Worm (Caenorhabditis elegans): ENCODE results near the gene usp-39.
A peak's percentile ranks its signal among the peaks of the same experiment; 100 is the strongest.
"Not testable (repeated sequence)": the region's sequence is repeated elsewhere in the genome, so short reads cannot be mapped to it uniquely, and the experiment has no call there.

usp-39 gene

ce11 chrII:2583044-2583443, 18.0 kb downstream of the usp-39 start, which contains the start of gene sri-74:
Gene sri-74 (minus strand): TSS chrII:2583144.
- TF ChIP-seq zip-5 (tag; optimal IDR thresholded peaks at IDR 0.05) (no peak), hlh-6 (tag; optimal IDR thresholded peaks at IDR 0.05) (no peak), C08G9.2 (tag; optimal IDR thresholded peaks at IDR 0.05) (no peak)

ce11 chrII:2585493-2585892, 20.4 kb downstream of the usp-39 start, which contains the start of gene sri-36:
Gene sri-36 (minus strand): TSS chrII:2585593.
- no peak for TF ChIP-seq hlh-8 (tag; optimal IDR thresholded peaks at IDR 0.05)
- no peak for TF ChIP-seq pros-1 (tag; optimal IDR thresholded peaks at IDR 0.05)
- no peak for TF ChIP-seq ceh-24 (tag; optimal IDR thresholded peaks at IDR 0.05)
- no peak for TF ChIP-seq ceh-31 (tag; optimal IDR thresholded peaks at IDR 0.05)
- TF ChIP-seq dve-1 (tag; optimal IDR thresholded peaks at IDR 0.05) = no peak

ce11 chrII:2586861-2587554, 21.9 kb downstream of the usp-39 start, which contains the start of the genes F33H12.7 and sri-39:
Gene F33H12.7 (minus strand): TSS chrII:2586911.
Gene sri-39 (plus strand): TSS chrII:2587504.
- no peak for TF ChIP-seq unc-55 (GFP tag; optimal IDR thresholded peaks at IDR 0.05)
- TF ChIP-seq elt-2 (tag; optimal IDR thresholded peaks at IDR 0.05) = peak; percentile 85
- no peak for TF ChIP-seq madf-2 (tag; optimal IDR thresholded peaks at IDR 0.05)

ce11 chrII:2600176-2600575, 35.1 kb downstream of the usp-39 start, which contains the start of gene F33H12.1:
Gene F33H12.1 (plus strand): TSS chrII:2600476.
- TF ChIP-seq unc-55 (GFP tag; optimal IDR thresholded peaks at IDR 0.05); hlh-6 (tag; optimal IDR thresholded peaks at IDR 0.05); ceh-24 (tag; optimal IDR thresholded peaks at IDR 0.05): not testable (repeated sequence)

ce11 chrII:2600931-2601330, 35.9 kb downstream of the usp-39 start:
- no peak for TF ChIP-seq nfya-1 (tag; optimal IDR thresholded peaks at IDR 0.05)
- TF ChIP-seq odd-2 (tag; optimal IDR thresholded peaks at IDR 0.05) = no peak
- no peak for TF ChIP-seq ceh-45 (GFP tag; IDR thresholded peaks at IDR 0.05)
- no peak for TF ChIP-seq fkh-10 (GFP tag; optimal IDR thresholded peaks at IDR 0.05)
- TF ChIP-seq dve-1 (tag; optimal IDR thresholded peaks at IDR 0.05) = no peak
- no peak for TF ChIP-seq nhr-232 (tag; optimal IDR thresholded peaks at IDR 0.05)
- TF ChIP-seq pqm-1 (tag; optimal IDR thresholded peaks at IDR 0.05) = no peak
- no peak for TF ChIP-seq ceh-34 (tag; optimal IDR thresholded peaks at IDR 0.05)
- TF ChIP-seq ceh-6 (GFP tag; optimal IDR thresholded peaks at IDR 0.05) = no peak
- TF ChIP-seq sdc-2 (tag; optimal IDR thresholded peaks at IDR 0.05) = no peak
- no peak for TF ChIP-seq tbx-7 (tag; optimal IDR thresholded peaks at IDR 0.05)
- no peak for TF ChIP-seq unc-86 (tag; optimal IDR thresholded peaks at IDR 0.05)
- no peak for TF ChIP-seq mec-3 (tag; optimal IDR thresholded peaks at IDR 0.05; ENCODE audit: borderline replicate concordance)
- TF ChIP-seq rnt-1 (tag; optimal IDR thresholded peaks at IDR 0.05) = no peak
- TF ChIP-seq unc-3 (GFP tag; conservative IDR thresholded peaks at IDR 0.05) = no peak
- TF ChIP-seq unc-3 (tag; optimal IDR thresholded peaks at IDR 0.05) = no peak
- TF ChIP-seq unc-55 (GFP tag; optimal IDR thresholded peaks at IDR 0.05) = no peak
- no peak for TF ChIP-seq ceh-22 (tag; optimal IDR thresholded peaks at IDR 0.05)

ce11 chrII:2605319-2605718, 40.2 kb downstream of the usp-39 start, which contains the start of gene sri-77:
Gene sri-77 (minus strand): TSS chrII:2605419.
- TF ChIP-seq unc-86 (tag; optimal IDR thresholded peaks at IDR 0.05) (no peak), syd-9 (tag; optimal IDR thresholded peaks at IDR 0.05) (no peak), lim-6 (tag; optimal IDR thresholded peaks at IDR 0.05) (no peak), ceh-14 (tag; optimal IDR thresholded peaks at IDR 0.05) (no peak), elt-2 (tag; optimal IDR thresholded peaks at IDR 0.05) (no peak), dmd-4 (tag; optimal IDR thresholded peaks at IDR 0.05; ENCODE audit: borderline replicate concordance) (no peak), ceh-30 (tag; optimal IDR thresholded peaks at IDR 0.05) (no peak), zip-5 (tag; optimal IDR thresholded peaks at IDR 0.05) (no peak), gmeb-2 (tag; optimal IDR thresholded peaks at IDR 0.05) (no peak), hlh-6 (tag; optimal IDR thresholded peaks at IDR 0.05) (no peak), ceh-48 (tag; optimal IDR thresholded peaks at IDR 0.05) (no peak), unc-55 (GFP tag; optimal IDR thresholded peaks at IDR 0.05) (no peak), nfya-1 (tag; optimal IDR thresholded peaks at IDR 0.05) (no peak), fkh-10 (GFP tag; optimal IDR thresholded peaks at IDR 0.05) (no peak), pqm-1 (tag; optimal IDR thresholded peaks at IDR 0.05) (no peak)

All from whole organism, late embryonic.